Fruit fly (Drosophila melanogaster): ENCODE measurements around the gene Ranbp21.

Ranbp21 gene

dm6 chrX:19638328-19638940 is 13.6 kb downstream of the Ranbp21 start, which contains the start of gene Rcd-1:
Rcd-1 (plus strand) TSS chrX:19638767.
- no peak for TF ChIP-seq CG7045 (GFP tag; optimal IDR thresholded peaks at IDR 0.05)
- no peak for TF ChIP-seq pad (GFP tag; optimal IDR thresholded peaks at IDR 0.05)
- TF ChIP-seq toe (GFP tag; optimal IDR thresholded peaks at IDR 0.05), result no peak
- no peak for TF ChIP-seq Crg-1 (GFP tag; optimal IDR thresholded peaks at IDR 0.05)
- TF ChIP-seq CG12768 (GFP tag; optimal IDR thresholded peaks at IDR 0.05), result no peak
- no peak for TF ChIP-seq CG11617 (GFP tag; optimal IDR thresholded peaks at IDR 0.05)
- TF ChIP-seq CG7101 (tag; optimal IDR thresholded peaks at IDR 0.05), result no peak
- TF ChIP-seq CG33017 (tag; optimal IDR thresholded peaks at IDR 0.05), result no peak
- TF ChIP-seq kay (GFP tag; ENCODE audit: borderline replicate concordance), result no peak
- TF ChIP-seq cnc (optimal IDR thresholded peaks at IDR 0.05), result no peak
- TF ChIP-seq CG14711 (tag; optimal IDR thresholded peaks at IDR 0.05), result no peak
- TF ChIP-seq tj (GFP tag; optimal IDR thresholded peaks at IDR 0.05), result no peak
- no peak for TF ChIP-seq Clk (GFP tag; optimal IDR thresholded peaks at IDR 0.05)
- TF ChIP-seq CG5204 (GFP tag; optimal IDR thresholded peaks at IDR 0.05), result no peak
- no peak for TF ChIP-seq cic (GFP tag; optimal IDR thresholded peaks at IDR 0.05)

dm6 chrX:19637434-19638327 is 14.4 kb downstream of the Ranbp21 start:
- TF ChIP-seq tj (GFP tag; optimal IDR thresholded peaks at IDR 0.05) (peak; percentile 26), CG33017 (tag; optimal IDR thresholded peaks at IDR 0.05) (no peak), Hr96 (GFP tag; optimal IDR thresholded peaks at IDR 0.05) (no peak), Clk (GFP tag; optimal IDR thresholded peaks at IDR 0.05) (no peak), ovo (GFP tag; optimal IDR thresholded peaks at IDR 0.05) (no peak), CG7045 (GFP tag; optimal IDR thresholded peaks at IDR 0.05) (no peak), CG14711 (tag; optimal IDR thresholded peaks at IDR 0.05) (no peak), toe (GFP tag; optimal IDR thresholded peaks at IDR 0.05) (no peak), pad (GFP tag; optimal IDR thresholded peaks at IDR 0.05) (peak; percentile 96), bab1 (GFP tag; optimal IDR thresholded peaks at IDR 0.05) (peak; percentile 48), CG7101 (tag; optimal IDR thresholded peaks at IDR 0.05) (peak; percentile 26), Mnt (GFP tag; optimal IDR thresholded peaks at IDR 0.05) (peak; percentile 4), CG5204 (GFP tag; optimal IDR thresholded peaks at IDR 0.05) (no peak)

dm6 chrX:19637002-19637420 is 15.1 kb downstream of the Ranbp21 start:
- TF ChIP-seq Clk (GFP tag; optimal IDR thresholded peaks at IDR 0.05), result no peak
- peak; percentile 27 for TF ChIP-seq bab1 (GFP tag; optimal IDR thresholded peaks at IDR 0.05)
- TF ChIP-seq Crg-1 (GFP tag; optimal IDR thresholded peaks at IDR 0.05), result no peak
- no peak for TF ChIP-seq CG7045 (GFP tag; optimal IDR thresholded peaks at IDR 0.05)
- peak; percentile 50 for TF ChIP-seq Mnt (GFP tag; optimal IDR thresholded peaks at IDR 0.05)
- TF ChIP-seq CG33017 (tag; optimal IDR thresholded peaks at IDR 0.05), result peak; percentile 19
- TF ChIP-seq cic (GFP tag; optimal IDR thresholded peaks at IDR 0.05), result peak; percentile 6
- peak; percentile 4 for TF ChIP-seq CG12768 (GFP tag; optimal IDR thresholded peaks at IDR 0.05)
- TF ChIP-seq ovo (GFP tag; optimal IDR thresholded peaks at IDR 0.05), result no peak
- no peak for TF ChIP-seq kay (GFP tag; ENCODE audit: borderline replicate concordance)
- no peak for TF ChIP-seq cnc (optimal IDR thresholded peaks at IDR 0.05)
- TF ChIP-seq CG11617 (GFP tag; optimal IDR thresholded peaks at IDR 0.05), result peak; percentile 9
- no peak for TF ChIP-seq CG5204 (GFP tag; optimal IDR thresholded peaks at IDR 0.05)
- no peak for TF ChIP-seq toe (GFP tag; optimal IDR thresholded peaks at IDR 0.05)
- peak; percentile 13 for TF ChIP-seq CG7101 (tag; optimal IDR thresholded peaks at IDR 0.05)
- TF ChIP-seq pad (GFP tag; optimal IDR thresholded peaks at IDR 0.05), result peak; percentile 98
- TF ChIP-seq CG14711 (tag; optimal IDR thresholded peaks at IDR 0.05), result peak; percentile 71
- peak; percentile 4 for TF ChIP-seq CG1620 (GFP tag; optimal IDR thresholded peaks at IDR 0.05)
- no peak for TF ChIP-seq Hr96 (GFP tag; optimal IDR thresholded peaks at IDR 0.05)
- peak; percentile 5 for TF ChIP-seq tj (GFP tag; optimal IDR thresholded peaks at IDR 0.05)

dm6 chrX:19631365-19631832 is 20.7 kb downstream of the Ranbp21 start:
- TF ChIP-seq Crg-1 (GFP tag; optimal IDR thresholded peaks at IDR 0.05), result no peak
- peak; percentile 78 for TF ChIP-seq pad (GFP tag; optimal IDR thresholded peaks at IDR 0.05)
- TF ChIP-seq CG7045 (GFP tag; optimal IDR thresholded peaks at IDR 0.05), result no peak
- peak; percentile 90 for TF ChIP-seq Mnt (GFP tag; optimal IDR thresholded peaks at IDR 0.05)
- peak; percentile 25 for TF ChIP-seq CG14711 (tag; optimal IDR thresholded peaks at IDR 0.05)
- peak; percentile 16 for TF ChIP-seq bab1 (GFP tag; optimal IDR thresholded peaks at IDR 0.05)
- peak; percentile 60 for TF ChIP-seq tj (GFP tag; optimal IDR thresholded peaks at IDR 0.05)
- TF ChIP-seq CG5204 (GFP tag; optimal IDR thresholded peaks at IDR 0.05), result no peak
- TF ChIP-seq CG33017 (tag; optimal IDR thresholded peaks at IDR 0.05), result no peak
- peak; percentile 12 for TF ChIP-seq CG11617 (GFP tag; optimal IDR thresholded peaks at IDR 0.05)
- TF ChIP-seq toe (GFP tag; optimal IDR thresholded peaks at IDR 0.05), result no peak
- no peak for TF ChIP-seq Hr96 (GFP tag; optimal IDR thresholded peaks at IDR 0.05)
- no peak for TF ChIP-seq cnc (optimal IDR thresholded peaks at IDR 0.05)
- no peak for TF ChIP-seq Clk (GFP tag; optimal IDR thresholded peaks at IDR 0.05)
- TF ChIP-seq kay (GFP tag; ENCODE audit: borderline replicate concordance), result no peak
- peak; percentile 10 for TF ChIP-seq CG7101 (tag; optimal IDR thresholded peaks at IDR 0.05)
- TF ChIP-seq ovo (GFP tag; optimal IDR thresholded peaks at IDR 0.05), result no peak
- TF ChIP-seq CG12768 (GFP tag; optimal IDR thresholded peaks at IDR 0.05), result peak; percentile 17
- TF ChIP-seq CG1620 (GFP tag; optimal IDR thresholded peaks at IDR 0.05), result no peak
- peak; percentile 64 for TF ChIP-seq cic (GFP tag; optimal IDR thresholded peaks at IDR 0.05)

dm6 chrX:19625405-19625804 is 26.7 kb downstream of the Ranbp21 start, which contains the start of gene CG14212:
CG14212 (plus strand) TSS chrX:19625705.
- TF ChIP-seq bab1 (GFP tag; optimal IDR thresholded peaks at IDR 0.05) (no peak), Hr96 (GFP tag; optimal IDR thresholded peaks at IDR 0.05) (no peak), toe (GFP tag; optimal IDR thresholded peaks at IDR 0.05) (no peak), pad (GFP tag; optimal IDR thresholded peaks at IDR 0.05) (no peak), CG5204 (GFP tag; optimal IDR thresholded peaks at IDR 0.05) (no peak), CG14711 (tag; optimal IDR thresholded peaks at IDR 0.05) (no peak), cic (GFP tag; optimal IDR thresholded peaks at IDR 0.05) (no peak), ovo (GFP tag; optimal IDR thresholded peaks at IDR 0.05) (no peak), cnc (optimal IDR thresholded peaks at IDR 0.05) (no peak), kay (GFP tag; ENCODE audit: borderline replicate concordance) (no peak), Crg-1 (GFP tag; optimal IDR thresholded peaks at IDR 0.05) (no peak), CG12768 (GFP tag; optimal IDR thresholded peaks at IDR 0.05) (no peak), CG11617 (GFP tag; optimal IDR thresholded peaks at IDR 0.05) (no peak), tj (GFP tag; optimal IDR thresholded peaks at IDR 0.05) (no peak), CG7101 (tag; optimal IDR thresholded peaks at IDR 0.05) (no peak), Clk (GFP tag; optimal IDR thresholded peaks at IDR 0.05) (no peak), Mnt (GFP tag; optimal IDR thresholded peaks at IDR 0.05) (no peak), CG33017 (tag; optimal IDR thresholded peaks at IDR 0.05) (no peak), CG7045 (GFP tag; optimal IDR thresholded peaks at IDR 0.05) (no peak)
